Worm (Caenorhabditis elegans): ENCODE data around the gene ZK1128.1.

The ZK1128.1 gene

ce11 chrIII:10120076-10120831 lies 5.7 kb upstream of the ZK1128.1 start, which contains the start of the genes gtf-2H3 and ham-3:
TSS of gene gtf-2H3 (minus strand) at chrIII:10120148.
TSS of gene ham-3 (plus strand) at chrIII:10120781.
- TF ChIP-seq pes-1 (GFP tag; IDR thresholded peaks at IDR 0.05) = 0 out of 2 replicates have a peak, but pooled peaks have one; percentile 48
- TF ChIP-seq tbx-37 (GFP tag; conservative IDR thresholded peaks at IDR 0.05) = no peak

DNA sequence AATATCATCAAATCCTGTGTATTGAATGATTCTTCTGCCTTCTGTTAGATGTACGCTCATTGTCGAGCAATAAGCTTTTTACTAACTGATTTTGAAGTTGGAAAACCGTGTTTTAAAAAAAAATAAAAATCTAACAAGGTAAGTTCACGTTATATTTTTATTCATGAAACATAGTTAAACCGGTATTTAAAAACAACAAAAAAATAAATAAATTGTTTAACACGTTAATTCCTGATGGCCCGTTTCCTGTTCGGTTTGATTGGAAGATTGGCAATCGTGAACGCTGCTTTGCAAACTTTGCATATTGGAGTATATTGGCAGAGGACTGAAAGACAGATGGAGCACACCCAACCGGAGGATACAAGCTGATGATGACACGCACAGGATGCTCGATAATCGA lies 4.3 kb upstream of the ZK1128.1 start, which contains the start of gene ZK1128.3:
Gene ZK1128.3 (minus strand): TSS at position 101 of the 400 bp plus-strand sequence.
- no peak for TF ChIP-seq ets-7 (tag; optimal IDR thresholded peaks at IDR 0.05)
- TF ChIP-seq hnd-1 (tag; optimal IDR thresholded peaks at IDR 0.05) = no peak
- no peak for TF ChIP-seq ceh-36 (tag; optimal IDR thresholded peaks at IDR 0.05)
- TF ChIP-seq hmbx-1 (tag; optimal IDR thresholded peaks at IDR 0.05) = no peak

- TF ChIP-seq hmg-4 (GFP tag; optimal IDR thresholded peaks at IDR 0.05) (no peak), pes-1 (GFP tag; IDR thresholded peaks at IDR 0.05) (no peak), B0310.2 (tag; optimal IDR thresholded peaks at IDR 0.05) (no peak), tbx-11 (GFP tag; IDR thresholded peaks at IDR 0.05) (no peak), ama-1 (optimal IDR thresholded peaks at IDR 0.05) (no peak), flt-1 (GFP tag; IDR thresholded peaks at IDR 0.05) (no peak), scrt-1 (GFP tag; IDR thresholded peaks at IDR 0.05) (no peak), tra-4 (tag; optimal IDR thresholded peaks at IDR 0.05) (no peak), aly-1 (tag; optimal IDR thresholded peaks at IDR 0.05) (no peak), F13C5.2 (tag; optimal IDR thresholded peaks at IDR 0.05) (no peak), hnd-1 (tag; optimal IDR thresholded peaks at IDR 0.05) (no peak), ets-7 (tag; optimal IDR thresholded peaks at IDR 0.05) (no peak)
Observed at ce11 chrIII:10112958-10113357, 1.6 kb downstream of the ZK1128.1 start, which contains the start of gene vps-29. TSS of gene vps-29 (minus strand) at chrIII:10113058.

DNA sequence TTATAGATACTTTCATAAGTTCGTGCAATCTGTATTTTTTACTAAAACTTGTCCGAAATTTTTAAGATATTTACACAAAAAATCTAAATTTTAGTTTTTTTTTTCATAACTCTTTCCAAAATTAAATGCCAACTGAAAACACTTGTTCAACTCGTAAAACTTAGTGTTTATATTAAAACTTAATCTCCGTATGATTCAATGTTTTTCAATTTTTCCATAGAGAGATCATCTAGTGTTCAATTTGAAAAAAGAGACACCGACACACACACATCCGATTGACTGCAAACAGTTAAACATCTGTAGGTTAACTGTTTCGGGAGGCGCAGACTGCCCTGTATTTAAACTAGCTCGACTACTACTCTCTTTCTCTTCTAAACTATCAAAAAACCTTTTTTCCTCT lies 5.6 kb downstream of the ZK1128.1 start, which contains the start of gene T16H12.9:
Gene T16H12.9 (plus strand): TSS at position 301 of the 400 bp plus-strand sequence.
- TF ChIP-seq ceh-36 (tag; optimal IDR thresholded peaks at IDR 0.05) (no peak), ceh-13 (GFP tag; optimal IDR thresholded peaks at IDR 0.05) (no peak), tbx-11 (GFP tag; IDR thresholded peaks at IDR 0.05) (no peak), tbx-37 (GFP tag; conservative IDR thresholded peaks at IDR 0.05) (no peak), aly-1 (tag; optimal IDR thresholded peaks at IDR 0.05) (no peak), B0310.2 (tag; optimal IDR thresholded peaks at IDR 0.05) (no peak), sea-1 (GFP tag; conservative IDR thresholded peaks at IDR 0.05) (no peak), hmbx-1 (tag; optimal IDR thresholded peaks at IDR 0.05) (no peak), ama-1 (optimal IDR thresholded peaks at IDR 0.05) (no peak), F13C5.2 (tag; optimal IDR thresholded peaks at IDR 0.05) (no peak), ets-7 (tag; optimal IDR thresholded peaks at IDR 0.05) (no peak), flt-1 (GFP tag; IDR thresholded peaks at IDR 0.05) (no peak), scrt-1 (GFP tag; IDR thresholded peaks at IDR 0.05) (no peak), hnd-1 (tag; optimal IDR thresholded peaks at IDR 0.05) (no peak)

DNA sequence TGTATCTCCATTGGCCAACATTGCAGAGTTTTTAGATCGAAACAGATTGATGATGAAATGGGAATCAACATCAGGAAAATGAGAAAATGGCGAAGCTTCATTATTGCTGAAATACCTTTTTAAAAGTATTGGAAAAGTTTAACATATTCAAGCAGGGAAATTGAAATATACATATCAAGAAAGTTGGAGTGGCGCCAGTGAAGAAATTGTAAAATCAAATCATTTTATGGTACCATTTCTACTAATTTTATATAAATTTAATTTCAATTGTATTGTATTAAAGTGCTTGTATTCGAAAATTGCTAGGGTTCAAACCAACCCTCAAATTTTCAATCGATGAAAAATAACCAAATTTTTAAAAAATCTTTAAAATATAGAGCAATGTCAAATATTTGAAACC lies 8.2 kb downstream of the ZK1128.1 start, which contains the start of gene srt-55:
Gene srt-55 (minus strand): TSS at position 101 of the 400 bp plus-strand sequence.
- TF ChIP-seq hnd-1 (tag; optimal IDR thresholded peaks at IDR 0.05) (no peak), tra-4 (tag; optimal IDR thresholded peaks at IDR 0.05) (no peak), hmbx-1 (tag; optimal IDR thresholded peaks at IDR 0.05) (no peak), flt-1 (GFP tag; IDR thresholded peaks at IDR 0.05) (no peak)

ce11 chrIII:10101352-10101751 lies 13.2 kb downstream of the ZK1128.1 start, which contains the start of gene kel-10:
TSS of gene kel-10 (minus strand) at chrIII:10101452.
- TF ChIP-seq tbx-37 (GFP tag; conservative IDR thresholded peaks at IDR 0.05) = no peak
- no peak for TF ChIP-seq flt-1 (GFP tag; IDR thresholded peaks at IDR 0.05)
- no peak for TF ChIP-seq sea-1 (GFP tag; conservative IDR thresholded peaks at IDR 0.05)
- TF ChIP-seq ceh-36 (tag; optimal IDR thresholded peaks at IDR 0.05) = no peak
- no peak for TF ChIP-seq aly-1 (tag; optimal IDR thresholded peaks at IDR 0.05)
- TF ChIP-seq F13C5.2 (tag; optimal IDR thresholded peaks at IDR 0.05) = no peak
- no peak for TF ChIP-seq hmg-4 (GFP tag; optimal IDR thresholded peaks at IDR 0.05)
- no peak for TF ChIP-seq hmbx-1 (tag; optimal IDR thresholded peaks at IDR 0.05)
- no peak for TF ChIP-seq scrt-1 (GFP tag; IDR thresholded peaks at IDR 0.05)
- no peak for TF ChIP-seq pes-1 (GFP tag; IDR thresholded peaks at IDR 0.05)

ce11 chrIII:10097981-10098380 lies 16.6 kb downstream of the ZK1128.1 start, which contains the start of gene spop-1:
TSS of gene spop-1 (minus strand) at chrIII:10098081.
- TF ChIP-seq aly-1 (tag; optimal IDR thresholded peaks at IDR 0.05) (no peak), pes-1 (GFP tag; IDR thresholded peaks at IDR 0.05) (no peak), hmg-4 (GFP tag; optimal IDR thresholded peaks at IDR 0.05) (no peak), tra-4 (tag; optimal IDR thresholded peaks at IDR 0.05) (no peak), hmbx-1 (tag; optimal IDR thresholded peaks at IDR 0.05) (no peak), tbx-37 (GFP tag; conservative IDR thresholded peaks at IDR 0.05) (no peak), sea-1 (GFP tag; conservative IDR thresholded peaks at IDR 0.05) (no peak)

DNA sequence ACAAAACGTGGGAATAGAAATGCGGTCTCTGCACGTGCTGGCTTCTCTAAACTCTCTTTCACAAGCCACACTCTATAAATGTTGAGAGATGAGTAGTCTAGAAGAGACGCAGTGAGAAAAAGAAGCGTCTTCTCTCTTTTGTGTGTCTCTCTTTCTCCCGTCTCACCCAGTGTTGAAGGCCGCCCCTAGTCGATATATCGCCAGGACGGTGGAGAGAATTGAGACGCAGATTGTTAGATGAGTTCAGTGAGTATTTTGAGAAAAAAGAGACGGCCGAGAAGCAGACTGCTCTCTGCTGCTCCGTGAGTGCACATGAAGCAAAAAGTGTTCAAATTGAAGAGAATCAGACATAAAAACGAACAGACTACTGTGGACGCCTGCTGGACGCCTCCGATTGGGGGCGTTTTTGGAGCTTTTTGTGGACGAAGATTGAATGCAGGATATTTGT lies 18.0 kb downstream of the ZK1128.1 start:
- TF ChIP-seq pes-1 (GFP tag; IDR thresholded peaks at IDR 0.05) (no peak), hmg-4 (GFP tag; optimal IDR thresholded peaks at IDR 0.05) (peak; percentile 57), sea-1 (GFP tag; conservative IDR thresholded peaks at IDR 0.05) (no peak), flt-1 (GFP tag; IDR thresholded peaks at IDR 0.05) (no peak), tbx-37 (GFP tag; conservative IDR thresholded peaks at IDR 0.05) (no peak)

Data from whole organism, early embryonic.